Worm (Caenorhabditis elegans) whole organism, young adult: Measurements from ENCODE around the gene Y43B11AL.1.

ENCODE experiments used
- B0019.2 ChIP-seq: fragments of 200-800 bp; sonication (Bioruptor generic); conservative IDR thresholded peaks from 2 replicates; pipeline ENCODE4 v1.3.6; 2022; ENCODE audit warnings: missing genetic modification reagents, missing genetic modification characterization, missing compliant biosample characterization
- B0261.1 ChIP-seq: sonication (generic microtip); optimal IDR thresholded peaks from 2 replicates; lab custom pipeline; 2016; ENCODE audit warnings: mild to moderate bottlenecking, missing genetic modification characterization, moderate library complexity, missing compliant biosample characterization
- C17E4.6 ChIP-seq: fragments of 200-800 bp; sonication (Bioruptor generic); IDR thresholded peaks from 2 replicates; pipeline ENCODE4 v1.3.6; 2022; ENCODE audit warnings: missing genetic modification reagents, missing genetic modification characterization, missing compliant biosample characterization
- F10E7.11 ChIP-seq: sonication (generic microtip); optimal IDR thresholded peaks from 2 replicates; lab custom pipeline; 2017; ENCODE audit warnings: mild to moderate bottlenecking, missing genetic modification characterization, moderate library complexity, missing compliant biosample characterization
- F37B4.10 ChIP-seq: fragments of 200-800 bp; sonication (Bioruptor generic); IDR thresholded peaks from 2 replicates; pipeline ENCODE4 v1.3.6; 2022; ENCODE audit warnings: missing genetic modification characterization, missing compliant biosample characterization
- F55B11.4 ChIP-seq: sonication (generic microtip); optimal IDR thresholded peaks from 2 replicates; lab custom pipeline; 2016; ENCODE audit warnings: missing compliant biosample characterization, missing genetic modification characterization, borderline replicate concordance; ENCODE audit not compliant: insufficient read depth
- F57A8.1 ChIP-seq: fragments of 200-800 bp; sonication (Bioruptor generic); optimal IDR thresholded peaks from 2 replicates; lab custom pipeline; 2018; ENCODE audit warnings: mild to moderate bottlenecking, missing genetic modification characterization, moderate library complexity, missing compliant biosample characterization
- K11D2.4 ChIP-seq: fragments of 200-800 bp; sonication (Bioruptor generic); IDR thresholded peaks from 2 replicates; pipeline ENCODE4 v1.3.6; 2022; ENCODE audit warnings: missing genetic modification reagents, missing genetic modification characterization, missing compliant biosample characterization
- Y53G8AR.9 ChIP-seq: fragments of 200-800 bp; sonication (Bioruptor generic); conservative IDR thresholded peaks from 2 replicates; pipeline ENCODE4 v1.3.6; 2022; ENCODE audit warnings: missing genetic modification reagents, missing genetic modification characterization, missing compliant biosample characterization
- Y67H2A.10 ChIP-seq: fragments of 200-800 bp; sonication (Bioruptor generic); conservative IDR thresholded peaks from 2 replicates; pipeline ENCODE4 v1.3.6; 2022; ENCODE audit warnings: missing genetic modification reagents, missing genetic modification characterization, missing compliant biosample characterization
- Y79H2A.3 ChIP-seq: fragments of 200-800 bp; sonication (Bioruptor generic); conservative IDR thresholded peaks from 2 replicates; pipeline ENCODE4 v1.3.6; 2022; ENCODE audit warnings: missing genetic modification reagents, missing genetic modification characterization, missing compliant biosample characterization
- ZK185.1 ChIP-seq: sonication (generic microtip); optimal IDR thresholded peaks from 2 replicates; lab custom pipeline; 2016; ENCODE audit warnings: mild to moderate bottlenecking, missing genetic modification characterization, missing compliant biosample characterization; ENCODE audit not compliant: poor library complexity, severe bottlenecking
- atf-7 ChIP-seq: sonication (generic microtip); optimal IDR thresholded peaks from 2 replicates; lab custom pipeline; 2017; ENCODE audit warnings: mild to moderate bottlenecking, missing genetic modification characterization, missing compliant biosample characterization
- athp-1 ChIP-seq: sonication (generic microtip); optimal IDR thresholded peaks from 2 replicates; lab custom pipeline; 2017; ENCODE audit warnings: mild to moderate bottlenecking, missing genetic modification characterization, missing compliant biosample characterization
- attf-3 ChIP-seq: fragments of 200-800 bp; sonication (Bioruptor generic); conservative IDR thresholded peaks from 2 replicates; pipeline ENCODE4 v1.3.6; 2022; ENCODE audit warnings: missing genetic modification reagents, missing genetic modification characterization, missing compliant biosample characterization
- bed-1 ChIP-seq: fragments of 200-800 bp; sonication (Bioruptor generic); IDR thresholded peaks from 2 replicates; pipeline ENCODE4 v1.3.6; 2022; ENCODE audit warnings: missing genetic modification reagents, missing genetic modification characterization, missing compliant biosample characterization
- cebp-1 ChIP-seq, 2 experiments: fragments of 200-800 bp in 1 of 2; sonication (Bioruptor generic) in 1 of 2; sonication (generic microtip) in 1 of 2; IDR thresholded peaks in 1 of 2; optimal IDR thresholded peaks in 1 of 2; 2 replicates each; pipeline versions ENCODE4 v1.3.6 to Lab custom; 2017 to 2022; ENCODE audit warnings: missing compliant biosample characterization in 2 of 2, missing genetic modification characterization in 2 of 2, mild to moderate bottlenecking in 1 of 2, missing genetic modification reagents in 1 of 2, moderate library complexity in 1 of 2
- ceh-100 ChIP-seq: fragments of 200-800 bp; sonication (Bioruptor generic); IDR thresholded peaks from 2 replicates; pipeline ENCODE4 v1.3.6; 2022; ENCODE audit warnings: missing genetic modification reagents, missing genetic modification characterization, missing compliant biosample characterization
- dpff-1 ChIP-seq: sonication (generic microtip); optimal IDR thresholded peaks from 2 replicates; lab custom pipeline; 2017; ENCODE audit warnings: mild to moderate bottlenecking, missing genetic modification characterization, missing compliant biosample characterization
- egrh-3 ChIP-seq: fragments of 200-800 bp; sonication (Bioruptor generic); IDR thresholded peaks from 2 replicates; pipeline ENCODE4 v1.3.6; 2022; ENCODE audit warnings: missing genetic modification reagents, missing genetic modification characterization, missing compliant biosample characterization
- ekl-4 ChIP-seq: fragments of 200-800 bp; sonication (Bioruptor generic); IDR thresholded peaks from 2 replicates; pipeline ENCODE4 v1.3.6; 2022; ENCODE audit warnings: missing genetic modification reagents, missing genetic modification characterization, missing compliant biosample characterization
- ets-4 ChIP-seq: fragments of 200-800 bp; sonication (Bioruptor generic); optimal IDR thresholded peaks from 2 replicates; lab custom pipeline; 2018; ENCODE audit warnings: mild to moderate bottlenecking, missing genetic modification characterization, missing compliant biosample characterization
- fkh-3 ChIP-seq: sonication (generic microtip); optimal IDR thresholded peaks from 2 replicates; lab custom pipeline; 2016; ENCODE audit warnings: mild to moderate bottlenecking, missing genetic modification characterization, missing compliant biosample characterization
- hlh-12 ChIP-seq: sonication (generic microtip); optimal IDR thresholded peaks from 2 replicates; lab custom pipeline; 2016; ENCODE audit warnings: missing genetic modification characterization, missing compliant biosample characterization
- lag-1 ChIP-seq: fragments of 200-800 bp; sonication (Bioruptor generic); IDR thresholded peaks from 2 replicates; pipeline ENCODE4 v1.3.6; 2022; ENCODE audit warnings: missing genetic modification reagents, missing genetic modification characterization, missing compliant biosample characterization
- lin-26 ChIP-seq: fragments of 200-800 bp; sonication (Bioruptor generic); IDR thresholded peaks from 2 replicates; pipeline ENCODE4 v1.3.6; 2022; ENCODE audit warnings: missing genetic modification reagents, missing genetic modification characterization, missing compliant biosample characterization
- lin-35 ChIP-seq, 3 experiments: fragments of 150-350 bp in 2 of 3; sonication (generic microtip) in 1 of 3; optimal IDR thresholded peaks; 2 replicates each; lab custom pipeline; 2014 to 2018; ENCODE audit warnings: missing biosample characterization in 3 of 3, missing genetic modification characterization in 3 of 3, missing genetic modification reagents in 3 of 3
- lin-40 ChIP-seq: sonication (generic microtip); optimal IDR thresholded peaks from 2 replicates; lab custom pipeline; 2016; ENCODE audit warnings: missing genetic modification characterization, mild to moderate bottlenecking, missing compliant biosample characterization, missing genotype, missing genetic modification reagents
- lir-1 ChIP-seq: fragments of 200-800 bp; sonication (Bioruptor generic); conservative IDR thresholded peaks from 2 replicates; pipeline ENCODE4 v1.3.6; 2022; ENCODE audit warnings: missing genetic modification reagents, missing genetic modification characterization, missing compliant biosample characterization
- lsl-1 ChIP-seq: fragments of 200-800 bp; sonication (Bioruptor generic); optimal IDR thresholded peaks from 2 replicates; lab custom pipeline; 2018; ENCODE audit warnings: mild to moderate bottlenecking, missing genetic modification characterization, moderate library complexity, missing compliant biosample characterization
- madf-8 ChIP-seq: fragments of 200-800 bp; sonication (Bioruptor generic); conservative IDR thresholded peaks from 2 replicates; pipeline ENCODE4 v1.3.6; 2022; ENCODE audit warnings: missing genetic modification reagents, missing genetic modification characterization, missing compliant biosample characterization
- mel-28 ChIP-seq: sonication (generic microtip); optimal IDR thresholded peaks from 2 replicates; lab custom pipeline; 2016; ENCODE audit warnings: borderline replicate concordance, mild to moderate bottlenecking, missing genetic modification characterization, missing compliant biosample characterization
- nfyb-1 ChIP-seq: fragments of 200-800 bp; sonication (Bioruptor generic); IDR thresholded peaks from 2 replicates; pipeline ENCODE4 v1.3.6; 2022; ENCODE audit warnings: missing genetic modification reagents, missing genetic modification characterization, missing compliant biosample characterization
- nhr-179 ChIP-seq: sonication (generic microtip); optimal IDR thresholded peaks from 2 replicates; lab custom pipeline; 2016; ENCODE audit warnings: mild to moderate bottlenecking, missing genetic modification characterization, missing compliant biosample characterization
- nhr-80 ChIP-seq: sonication (generic microtip); optimal IDR thresholded peaks from 2 replicates; lab custom pipeline; 2016; ENCODE audit warnings: missing genetic modification characterization, missing compliant biosample characterization
- repo-1 ChIP-seq: sonication (generic microtip); optimal IDR thresholded peaks from 2 replicates; lab custom pipeline; 2017; ENCODE audit warnings: mild to moderate bottlenecking, missing genetic modification characterization, missing compliant biosample characterization
- sea-2 ChIP-seq: fragments of 200-800 bp; sonication (Bioruptor generic); IDR thresholded peaks from 2 replicates; pipeline ENCODE4 v1.3.6; 2022; ENCODE audit warnings: missing genetic modification characterization, missing compliant biosample characterization
- snpc-1.1 ChIP-seq: sonication (generic microtip); optimal IDR thresholded peaks from 2 replicates; lab custom pipeline; 2017; ENCODE audit warnings: missing genetic modification characterization, mild to moderate bottlenecking, missing compliant biosample characterization, antibody characterized with exemption, moderate library complexity, missing genotype, missing genetic modification reagents; ENCODE audit not compliant: insufficient read depth
- snpc-3.4 ChIP-seq: sonication (generic microtip); optimal IDR thresholded peaks from 2 replicates; lab custom pipeline; 2017; ENCODE audit warnings: missing genetic modification characterization, mild to moderate bottlenecking, missing compliant biosample characterization, antibody characterized with exemption, moderate library complexity, missing genotype, missing genetic modification reagents
- snpc-4 ChIP-seq, 5 experiments: fragments of 150-350 bp in 1 of 5; sonication (generic microtip) in 4 of 5; optimal IDR thresholded peaks; 2 replicates each; lab custom pipeline; 2014 to 2018; ENCODE audit warnings: missing genetic modification characterization in 5 of 5, missing biosample characterization in 3 of 5, antibody characterized with exemption in 2 of 5, mild to moderate bottlenecking in 2 of 5, missing compliant biosample characterization in 2 of 5, missing genotype in 2 of 5, moderate library complexity in 2 of 5, missing genetic modification reagents in 1 of 5
- somi-1 ChIP-seq: fragments of 200-800 bp; sonication (Bioruptor generic); optimal IDR thresholded peaks from 2 replicates; lab custom pipeline; 2018; ENCODE audit warnings: mild to moderate bottlenecking, missing genetic modification characterization, missing compliant biosample characterization
- tbx-9 ChIP-seq: sonication (generic microtip); optimal IDR thresholded peaks from 2 replicates; lab custom pipeline; 2016; ENCODE audit warnings: borderline replicate concordance, missing genetic modification characterization, inconsistent platforms, missing compliant biosample characterization
- xnd-1 ChIP-seq: sonication (generic microtip); optimal IDR thresholded peaks from 2 replicates; lab custom pipeline; 2016; ENCODE audit warnings: missing genotype, missing genetic modification reagents, missing genetic modification characterization, missing compliant biosample characterization
- zim-3 ChIP-seq: sonication (generic microtip); optimal IDR thresholded peaks from 2 replicates; lab custom pipeline; 2017; ENCODE audit warnings: mild to moderate bottlenecking, missing genetic modification characterization, moderate library complexity, missing compliant biosample characterization
- ztf-28 ChIP-seq: fragments of 200-800 bp; sonication (Bioruptor generic); IDR thresholded peaks from 2 replicates; pipeline ENCODE4 v1.3.6; 2022; ENCODE audit warnings: missing genetic modification reagents, missing genetic modification characterization, missing compliant biosample characterization
- ztf-3 ChIP-seq: fragments of 200-800 bp; sonication (Bioruptor generic); optimal IDR thresholded peaks from 2 replicates; lab custom pipeline; 2018; ENCODE audit warnings: mild to moderate bottlenecking, missing genetic modification characterization, missing compliant biosample characterization

Y43B11AL.1 gene

ce11 chrIV:7084632-7085160 is 19.6 kb downstream of the Y43B11AL.1 start, which contains the start of gene rps-4 (continued):
- TF ChIP-seq tbx-9: no peak
- TF ChIP-seq F37B4.10 (GFP tag; lab: Robert Waterston, UW): no peak
- TF ChIP-seq zim-3 (tag; lab: Kevin White, UChicago): no peak
- TF ChIP-seq somi-1 (GFP tag; lab: Kevin White, UChicago): peak; percentile 24
- TF ChIP-seq lag-1 (GFP tag; lab: Robert Waterston, UW): no peak
- TF ChIP-seq attf-3 (GFP tag; lab: Robert Waterston, UW): peak; percentile 68
- TF ChIP-seq K11D2.4: peak; percentile 56; the same call in 1 of the 2 replicates
- TF ChIP-seq nhr-179 (tag; lab: Kevin White, UChicago): no peak
- TF ChIP-seq bed-1 (GFP tag; lab: Robert Waterston, UW): no peak
- peak; percentile 71 for TF ChIP-seq lin-40 (tag; lab: Kevin White, UChicago)
- TF ChIP-seq nfyb-1 (GFP tag; lab: Robert Waterston, UW): peak; percentile 82
- no peak for TF ChIP-seq dpff-1 (tag; lab: Kevin White, UChicago)
- peak; percentile 54 for TF ChIP-seq madf-8 (GFP tag; lab: Robert Waterston, UW)
- TF ChIP-seq mel-28: no peak
- no peak for TF ChIP-seq egrh-3 (GFP tag; lab: Robert Waterston, UW)
- no peak for TF ChIP-seq Y79H2A.3
- TF ChIP-seq snpc-4 (GFP tag; optimal IDR thresholded peaks at IDR 0.05; lab: Kevin White, UChicago): peak; percentile 37
- peak; percentile 60 to 88 (median 76) for TF ChIP-seq snpc-4 (tag; optimal IDR thresholded peaks at IDR 0.05; lab: Kevin White, UChicago)
- TF ChIP-seq lin-35 (GFP tag; optimal IDR thresholded peaks at IDR 0.05; lab: Kevin White, UChicago): peak in 2 of 3 experiments; percentile 34 to 52
- TF ChIP-seq atf-7 (tag; lab: Kevin White, UChicago): no peak
- TF ChIP-seq ztf-28: no peak
- TF ChIP-seq Y53G8AR.9 (GFP tag; lab: Robert Waterston, UW): no peak
- TF ChIP-seq fkh-3 (tag; lab: Kevin White, UChicago): no peak
- no peak for TF ChIP-seq sea-2 (GFP tag; lab: Robert Waterston, UW)
- TF ChIP-seq hlh-12 (tag; lab: Kevin White, UChicago): no peak
- no peak for TF ChIP-seq ets-4 (GFP tag; lab: Kevin White, UChicago)
- 0 out of 2 replicates have a peak, but pooled peaks have one; percentile 35 for TF ChIP-seq Y67H2A.10
- peak; percentile 62 for TF ChIP-seq nhr-80 (tag; lab: Kevin White, UChicago)
- TF ChIP-seq F10E7.11 (tag; lab: Kevin White, UChicago): no peak
- TF ChIP-seq lin-26 (GFP tag; lab: Robert Waterston, UW): no peak
- no peak for TF ChIP-seq ceh-100 (GFP tag; lab: Robert Waterston, UW)
- TF ChIP-seq ztf-3: no peak
- peak; percentile 68 for TF ChIP-seq snpc-3.4 (tag; lab: Kevin White, UChicago)
- no peak for TF ChIP-seq B0261.1 (tag; lab: Kevin White, UChicago)
- peak; percentile 77 for TF ChIP-seq ZK185.1 (tag; lab: Kevin White, UChicago)
- TF ChIP-seq cebp-1 (GFP tag; IDR thresholded peaks at IDR 0.05; lab: Robert Waterston, UW): no peak
- peak; percentile 77 for TF ChIP-seq cebp-1 (tag; optimal IDR thresholded peaks at IDR 0.05; lab: Kevin White, UChicago)
- peak; percentile 42 for TF ChIP-seq athp-1 (tag; lab: Kevin White, UChicago)
- TF ChIP-seq snpc-1.1: peak; percentile 14
- peak; percentile 68 for TF ChIP-seq lsl-1
- TF ChIP-seq ekl-4: peak; percentile 24; the same call in 1 of the 2 replicates
- no peak for TF ChIP-seq xnd-1 (tag; lab: Kevin White, UChicago)
- TF ChIP-seq C17E4.6: no peak
- no peak for TF ChIP-seq repo-1 (tag; lab: Kevin White, UChicago)
- no peak for TF ChIP-seq F57A8.1 (GFP tag; lab: Kevin White, UChicago)
- TF ChIP-seq B0019.2 (GFP tag; lab: Robert Waterston, UW): no peak
- TF ChIP-seq F55B11.4: no peak
- TF ChIP-seq lir-1: 0 out of 2 replicates have a peak, but pooled peaks have one; percentile 45
